Fruit fly (Drosophila melanogaster): ENCODE measurements around the gene Jig.

Jig gene

dm6 chr3R:14511123-14511908, 49.4 kb upstream of the Jig start, which contains the start of the genes HtrA2 and mRpL11 (continued):
- TF ChIP-seq sc (optimal IDR thresholded peaks at IDR 0.05) (no peak), sc (GFP tag; optimal IDR thresholded peaks at IDR 0.05) (no peak), grau (tag; optimal IDR thresholded peaks at IDR 0.05) (no peak), CG8765 (GFP tag; IDR thresholded peaks at IDR 0.05) (0 out of 2 replicates have a peak, but pooled peaks have one; percentile 17), ind (GFP tag; optimal IDR thresholded peaks at IDR 0.05) (peak; percentile 56), Bgb (GFP tag; IDR thresholded peaks at IDR 0.05; ENCODE audit: partially characterized antibody) (peak; percentile 58), CG31388 (GFP tag; optimal IDR thresholded peaks at IDR 0.05) (no peak), CG18476 (GFP tag; optimal IDR thresholded peaks at IDR 0.05) (peak; percentile 19), CG14050 (GFP tag; IDR thresholded peaks at IDR 0.05) (no peak), CG11085 (GFP tag; IDR thresholded peaks at IDR 0.05) (peak; percentile 30; the same call in 1 of the 2 replicates), sqz (GFP tag; optimal IDR thresholded peaks at IDR 0.05) (no peak), zfh2 (GFP tag; optimal IDR thresholded peaks at IDR 0.05) (peak; percentile 78), CG30020 (tag; optimal IDR thresholded peaks at IDR 0.05) (peak; percentile 54), dati (GFP tag; IDR thresholded peaks at IDR 0.05) (no peak), bcd (GFP tag; optimal IDR thresholded peaks at IDR 0.05) (peak; percentile 59), Deaf1 (tag; optimal IDR thresholded peaks at IDR 0.05) (no peak), Hsf (GFP tag; optimal IDR thresholded peaks at IDR 0.05) (peak; percentile 73), ham (GFP tag; IDR thresholded peaks at IDR 0.05) (no peak), sens (GFP tag) (peak; percentile 93), Hr51 (GFP tag; optimal IDR thresholded peaks at IDR 0.05) (peak in 1 of 2 experiments; percentile 79), Camta (GFP tag; optimal IDR thresholded peaks at IDR 0.05) (peak; percentile 59), CG15514 (GFP tag; optimal IDR thresholded peaks at IDR 0.05) (peak; percentile 67), Dp (GFP tag; optimal IDR thresholded peaks at IDR 0.05) (peak; percentile 57), mirr (GFP tag; optimal IDR thresholded peaks at IDR 0.05) (peak; percentile 28), crc (GFP tag; optimal IDR thresholded peaks at IDR 0.05) (no peak), tap (tag; optimal IDR thresholded peaks at IDR 0.05) (no peak), Adf1 (GFP tag; IDR thresholded peaks at IDR 0.05) (no peak), Sry-δ (GFP tag; optimal IDR thresholded peaks at IDR 0.05) (peak; percentile 64), aop (GFP tag; IDR thresholded peaks at IDR 0.05) (no peak), Elba2 (GFP tag; optimal IDR thresholded peaks at IDR 0.05) (peak; percentile 77), vnd (GFP tag; IDR thresholded peaks at IDR 0.05; ENCODE audit: partially characterized antibody) (0 out of 3 replicates have a peak, but pooled peaks have one; percentile 35), fd64A (GFP tag; optimal IDR thresholded peaks at IDR 0.05) (no peak), maf-S (GFP tag; optimal IDR thresholded peaks at IDR 0.05) (peak; percentile 45), croc (GFP tag; conservative IDR thresholded peaks at IDR 0.05) (peak; percentile 45), cad (GFP tag; optimal IDR thresholded peaks at IDR 0.05) (no peak), usp (GFP tag; optimal IDR thresholded peaks at IDR 0.05) (no peak), pan (optimal IDR thresholded peaks at IDR 0.05) (no peak), pan (GFP tag; optimal IDR thresholded peaks at IDR 0.05 in 1 of 2, IDR thresholded peaks at IDR 0.05 in 1 of 2) (peak in 1 of 2 experiments; percentile 30), hbn (GFP tag; IDR thresholded peaks at IDR 0.05; ENCODE audit: partially characterized antibody) (peak; percentile 44), gfzf (GFP tag; optimal IDR thresholded peaks at IDR 0.05) (peak; percentile 6), gt (GFP tag; IDR thresholded peaks at IDR 0.05) (no peak), gcm2 (GFP tag; optimal IDR thresholded peaks at IDR 0.05) (peak; percentile 15), cg (GFP tag; optimal IDR thresholded peaks at IDR 0.05) (no peak), Gug (GFP tag; IDR thresholded peaks at IDR 0.05) (peak; percentile 53; the same call in 1 of the 4 replicates), repo (GFP tag; optimal IDR thresholded peaks at IDR 0.05) (peak; percentile 13), sens-2 (GFP tag; IDR thresholded peaks at IDR 0.05) (no peak), CG6683 (GFP tag; optimal IDR thresholded peaks at IDR 0.05) (no peak), CG8388 (GFP tag; optimal IDR thresholded peaks at IDR 0.05) (peak; percentile 37), dan (GFP tag; IDR thresholded peaks at IDR 0.05) (no peak), ase (GFP tag; IDR thresholded peaks at IDR 0.05) (0 out of 3 replicates have a peak, but pooled peaks have one; percentile 10)
